Worm (Caenorhabditis elegans): Measurements from ENCODE around the gene F45G2.8.
"Not testable (repeated sequence)": the region's sequence is repeated elsewhere in the genome, so short reads cannot be mapped to it uniquely, and the experiment has no call there.

Gene F45G2.8

ce11 chrIII:13402934-13403333, 32.5 kb downstream of the F45G2.8 start, which contains the start of gene mig-18:
mig-18 (plus strand) TSS chrIII:13403234.
- TF ChIP-seq hlh-6 (tag; optimal IDR thresholded peaks at IDR 0.05) (no peak), zip-5 (tag; optimal IDR thresholded peaks at IDR 0.05) (no peak), elt-4 (tag; optimal IDR thresholded peaks at IDR 0.05) (no peak)

ce11 chrIII:13401673-13402258, 33.7 kb downstream of the F45G2.8 start, which contains the start of the genes srlf-9 and srlf-10:
srlf-9 (minus strand) TSS chrIII:13401773.
srlf-10 (plus strand) TSS chrIII:13402208.
- not testable (repeated sequence) for TF ChIP-seq fax-1 (tag; optimal IDR thresholded peaks at IDR 0.05); ceh-48 (tag; optimal IDR thresholded peaks at IDR 0.05); unc-3 (GFP tag; conservative IDR thresholded peaks at IDR 0.05); unc-3 (tag; optimal IDR thresholded peaks at IDR 0.05)

ce11 chrIII:13395262-13395661, 40.2 kb downstream of the F45G2.8 start, which contains the start of gene F11F1.1:
F11F1.1 (plus strand) TSS chrIII:13395562.
- no peak for TF ChIP-seq unc-3 (GFP tag; conservative IDR thresholded peaks at IDR 0.05)
- TF ChIP-seq unc-3 (tag; optimal IDR thresholded peaks at IDR 0.05), result no peak
- no peak for TF ChIP-seq pha-2 (tag; optimal IDR thresholded peaks at IDR 0.05)
- TF ChIP-seq unc-55 (GFP tag; optimal IDR thresholded peaks at IDR 0.05), result no peak
- no peak for TF ChIP-seq madf-2 (tag; optimal IDR thresholded peaks at IDR 0.05)
- no peak for TF ChIP-seq dmd-4 (tag; optimal IDR thresholded peaks at IDR 0.05; ENCODE audit: borderline replicate concordance)
- TF ChIP-seq ztf-16 (tag; optimal IDR thresholded peaks at IDR 0.05), result no peak
- no peak for TF ChIP-seq mec-3 (tag; optimal IDR thresholded peaks at IDR 0.05; ENCODE audit: borderline replicate concordance)
- TF ChIP-seq ets-4 (tag; optimal IDR thresholded peaks at IDR 0.05), result no peak
- no peak for TF ChIP-seq ceh-2 (tag; optimal IDR thresholded peaks at IDR 0.05)
- no peak for TF ChIP-seq ref-2 (tag; optimal IDR thresholded peaks at IDR 0.05)
- TF ChIP-seq syd-9 (tag; optimal IDR thresholded peaks at IDR 0.05), result no peak

ce11 chrIII:13393647-13394046, 41.8 kb downstream of the F45G2.8 start, which contains the start of gene qdpr-1:
qdpr-1 (plus strand) TSS chrIII:13393910.
- TF ChIP-seq zip-5 (tag; optimal IDR thresholded peaks at IDR 0.05), result no peak
- no peak for TF ChIP-seq sox-2 (GFP tag; IDR thresholded peaks at IDR 0.05)
- no peak for TF ChIP-seq elt-4 (tag; optimal IDR thresholded peaks at IDR 0.05)
- no peak for TF ChIP-seq K09A11.1 (tag; optimal IDR thresholded peaks at IDR 0.05; ENCODE audit: insufficient read depth)
- no peak for TF ChIP-seq lim-6 (tag; optimal IDR thresholded peaks at IDR 0.05)
- no peak for TF ChIP-seq pat-9 (tag; optimal IDR thresholded peaks at IDR 0.05)
- no peak for TF ChIP-seq ceh-22 (tag; optimal IDR thresholded peaks at IDR 0.05)
- no peak for TF ChIP-seq sdc-2 (tag; optimal IDR thresholded peaks at IDR 0.05)
- no peak for TF ChIP-seq T23F11.4 (GFP tag; optimal IDR thresholded peaks at IDR 0.05)
- TF ChIP-seq tbx-7 (tag; optimal IDR thresholded peaks at IDR 0.05), result no peak
- TF ChIP-seq ceh-45 (GFP tag; IDR thresholded peaks at IDR 0.05), result no peak
- TF ChIP-seq elt-2 (tag; optimal IDR thresholded peaks at IDR 0.05), result no peak
- TF ChIP-seq pros-1 (tag; optimal IDR thresholded peaks at IDR 0.05), result no peak
- no peak for TF ChIP-seq nhr-11 (tag; optimal IDR thresholded peaks at IDR 0.05)
- TF ChIP-seq C08G9.2 (tag; optimal IDR thresholded peaks at IDR 0.05), result no peak
- no peak for TF ChIP-seq hlh-15 (tag; optimal IDR thresholded peaks at IDR 0.05)

- no peak for TF ChIP-seq syd-9 (tag; optimal IDR thresholded peaks at IDR 0.05)
- TF ChIP-seq hlh-8 (tag; optimal IDR thresholded peaks at IDR 0.05), result no peak
- no peak for TF ChIP-seq nhr-11 (tag; optimal IDR thresholded peaks at IDR 0.05)
- no peak for TF ChIP-seq ceh-19 (GFP tag; optimal IDR thresholded peaks at IDR 0.05)
- no peak for TF ChIP-seq fkh-10 (GFP tag; optimal IDR thresholded peaks at IDR 0.05)
- TF ChIP-seq ceh-6 (GFP tag; optimal IDR thresholded peaks at IDR 0.05), result no peak
- no peak for TF ChIP-seq tbx-7 (tag; optimal IDR thresholded peaks at IDR 0.05)
- TF ChIP-seq mec-3 (tag; optimal IDR thresholded peaks at IDR 0.05; ENCODE audit: borderline replicate concordance), result no peak
- TF ChIP-seq ets-4 (tag; optimal IDR thresholded peaks at IDR 0.05), result no peak
- TF ChIP-seq elt-4 (tag; optimal IDR thresholded peaks at IDR 0.05), result no peak
- no peak for TF ChIP-seq ceh-34 (tag; optimal IDR thresholded peaks at IDR 0.05)
- no peak for TF ChIP-seq fkh-6 (tag; optimal IDR thresholded peaks at IDR 0.05)
- TF ChIP-seq sdc-2 (tag; optimal IDR thresholded peaks at IDR 0.05), result no peak
- no peak for TF ChIP-seq pha-2 (tag; optimal IDR thresholded peaks at IDR 0.05)
- TF ChIP-seq sox-2 (GFP tag; IDR thresholded peaks at IDR 0.05), result no peak
- no peak for TF ChIP-seq ceh-9 (tag; optimal IDR thresholded peaks at IDR 0.05)
- no peak for TF ChIP-seq sox-4 (tag; optimal IDR thresholded peaks at IDR 0.05)
- no peak for TF ChIP-seq lim-6 (tag; optimal IDR thresholded peaks at IDR 0.05)
- no peak for TF ChIP-seq unc-3 (GFP tag; conservative IDR thresholded peaks at IDR 0.05)
- no peak for TF ChIP-seq unc-3 (tag; optimal IDR thresholded peaks at IDR 0.05)
Observed at ce11 chrIII:13393239-13393638, 42.2 kb downstream of the F45G2.8 start, which contains the start of gene dnj-17. dnj-17 (minus strand) TSS chrIII:13393339.

Measured in whole organism, late embryonic.